Fruit fly (Drosophila melanogaster) whole organism, embryonic: ENCODE results near the gene CG10317.

ENCODE experiments used
- Asciz ChIP-seq: fragments of 200-800 bp; sonication (Bioruptor generic); optimal IDR thresholded peaks from 2 replicates; lab custom pipeline; 2017; ENCODE audit warnings: missing biosample characterization, mild to moderate bottlenecking, missing genetic modification characterization, missing genetic modification reagents
- Awh ChIP-seq: fragments of 200-800 bp; sonication (Bioruptor generic); IDR thresholded peaks from 2 replicates; pipeline ENCODE4, ENCODE4 v1.3.6; 2022; ENCODE audit warnings: missing biosample characterization, missing genetic modification characterization
- Blimp-1 ChIP-seq: fragments of 200-800 bp; sonication (Bioruptor generic); optimal IDR thresholded peaks from 3 replicates; lab custom pipeline; 2018; ENCODE audit warnings: missing biosample characterization, missing genetic modification characterization, mild to moderate bottlenecking, moderate library complexity, missing genetic modification reagents
- CG10654 ChIP-seq: fragments of 200-800 bp; sonication (Bioruptor generic); optimal IDR thresholded peaks from 2 replicates; lab custom pipeline; 2016; ENCODE audit warnings: missing biosample characterization, missing genetic modification characterization
- CG10959 ChIP-seq: fragments of 200-800 bp; sonication (Bioruptor generic); IDR thresholded peaks from 2 replicates; pipeline ENCODE4 v1.3.6; 2022; ENCODE audit warnings: missing biosample characterization, missing genetic modification characterization
- CG12104 ChIP-seq: fragments of 200-800 bp; sonication (Bioruptor generic); optimal IDR thresholded peaks from 3 replicates; lab custom pipeline; 2016; ENCODE audit warnings: missing biosample characterization, missing genetic modification characterization
- CG12659 ChIP-seq: fragments of 200-800 bp; sonication (Bioruptor generic); optimal IDR thresholded peaks from 3 replicates; lab custom pipeline; 2017; ENCODE audit warnings: mild to moderate bottlenecking, missing biosample characterization, missing genetic modification reagents, missing genetic modification characterization
- CG13287 ChIP-seq: fragments of 200-800 bp; sonication (Bioruptor generic); IDR thresholded peaks from 2 replicates; pipeline ENCODE4 v1.3.6; 2022; ENCODE audit warnings: missing biosample characterization, missing genetic modification characterization; ENCODE audit not compliant: partially characterized antibody
- CG13624 ChIP-seq: fragments of 200-800 bp; sonication (Bioruptor generic); optimal IDR thresholded peaks from 2 replicates; lab custom pipeline; 2016; ENCODE audit warnings: missing biosample characterization, missing genetic modification characterization
- CG13775 ChIP-seq: fragments of 200-800 bp; sonication (Bioruptor generic); optimal IDR thresholded peaks from 3 replicates; lab custom pipeline; 2017; ENCODE audit warnings: missing biosample characterization, mild to moderate bottlenecking, missing genetic modification characterization
- CG1647 ChIP-seq: fragments of 200-800 bp; sonication (Bioruptor generic); optimal IDR thresholded peaks from 3 replicates; lab custom pipeline; 2016; ENCODE audit warnings: missing biosample characterization, missing genetic modification characterization
- CG17612 ChIP-seq: fragments of 200-800 bp; sonication (Bioruptor generic); IDR thresholded peaks from 2 replicates; pipeline ENCODE4 v1.3.6; 2022; ENCODE audit warnings: missing biosample characterization, missing genetic modification characterization
- CG17802 ChIP-seq: fragments of 200-800 bp; sonication (Bioruptor generic); optimal IDR thresholded peaks from 2 replicates; lab custom pipeline; 2018; ENCODE audit warnings: missing biosample characterization, mild to moderate bottlenecking, missing genetic modification characterization, moderate library complexity
- CG17829 ChIP-seq: fragments of 200-800 bp; optimal IDR thresholded peaks from 2 replicates; lab custom pipeline; 2019; ENCODE audit warnings: missing biosample characterization, mild to moderate bottlenecking, missing genetic modification characterization, moderate library complexity
- CG17912 ChIP-seq: fragments of 200-800 bp; sonication (Bioruptor generic); optimal IDR thresholded peaks from 2 replicates; lab custom pipeline; 2018; ENCODE audit warnings: missing biosample characterization, mild to moderate bottlenecking, missing genetic modification characterization
- CG1792 ChIP-seq: fragments of 200-800 bp; sonication (Bioruptor generic); optimal IDR thresholded peaks from 2 replicates; lab custom pipeline; 2016; ENCODE audit warnings: missing biosample characterization, missing genetic modification characterization
- CG30020 ChIP-seq: fragments of 200-800 bp; optimal IDR thresholded peaks from 2 replicates; lab custom pipeline; 2019; ENCODE audit warnings: missing biosample characterization, mild to moderate bottlenecking, missing genetic modification characterization, moderate library complexity
- CG30403 ChIP-seq: fragments of 200-800 bp; sonication (Bioruptor generic); optimal IDR thresholded peaks from 3 replicates; lab custom pipeline; 2016; ENCODE audit warnings: missing biosample characterization, missing genetic modification characterization
- CG3065 ChIP-seq: fragments of 200-800 bp; sonication (Bioruptor generic); optimal IDR thresholded peaks from 2 replicates; lab custom pipeline; 2016; ENCODE audit warnings: missing biosample characterization, missing genetic modification characterization
- CG31441 ChIP-seq: fragments of 200-800 bp; sonication (Bioruptor generic); IDR thresholded peaks from 2 replicates; pipeline ENCODE4 v1.3.6; 2022; ENCODE audit warnings: missing biosample characterization, missing genetic modification characterization
- CG3163 ChIP-seq: fragments of 200-800 bp; sonication (Bioruptor generic); optimal IDR thresholded peaks from 3 replicates; lab custom pipeline; 2016; ENCODE audit warnings: missing biosample characterization, missing genetic modification characterization
- CG32532 ChIP-seq: fragments of 200-800 bp; sonication (Bioruptor generic); IDR thresholded peaks from 2 replicates; pipeline ENCODE4 v1.3.6; 2022; ENCODE audit warnings: missing biosample characterization, missing genetic modification characterization
- CG3407 ChIP-seq: fragments of 200-800 bp; sonication (Bioruptor generic); optimal IDR thresholded peaks from 2 replicates; lab custom pipeline; 2018; ENCODE audit warnings: missing biosample characterization, mild to moderate bottlenecking, missing genetic modification characterization
- CG4707 ChIP-seq: fragments of 200-800 bp; sonication (Bioruptor generic); optimal IDR thresholded peaks from 2 replicates; lab custom pipeline; 2018; ENCODE audit warnings: missing biosample characterization, mild to moderate bottlenecking, missing genetic modification characterization, moderate library complexity
- CG5953 ChIP-seq: fragments of 200-800 bp; sonication (Bioruptor generic); IDR thresholded peaks from 2 replicates; pipeline ENCODE4 v1.3.6; 2022; ENCODE audit warnings: missing biosample characterization, missing genetic modification characterization
- D19A ChIP-seq: fragments of 200-800 bp; optimal IDR thresholded peaks from 3 replicates; lab custom pipeline; 2019; ENCODE audit warnings: missing biosample characterization, mild to moderate bottlenecking, missing genetic modification characterization, moderate library complexity
- HLHmδ ChIP-seq: fragments of 200-800 bp; sonication (Bioruptor generic); optimal IDR thresholded peaks from 2 replicates; lab custom pipeline; 2018; ENCODE audit warnings: missing biosample characterization, mild to moderate bottlenecking, missing genetic modification characterization, moderate library complexity
- Hmr ChIP-seq: fragments of 200-800 bp; sonication (Bioruptor generic); optimal IDR thresholded peaks from 3 replicates; lab custom pipeline; 2017; ENCODE audit warnings: mild to moderate bottlenecking, missing biosample characterization, missing genetic modification reagents, missing genetic modification characterization
- Hr39 ChIP-seq: fragments of >200 bp; optimal IDR thresholded peaks from 2 replicates; lab custom pipeline; 2017
- NK7.1 ChIP-seq: fragments of 200-800 bp; sonication (Bioruptor generic); optimal IDR thresholded peaks from 3 replicates; lab custom pipeline; 2016; ENCODE audit warnings: missing biosample characterization, missing genetic modification characterization
- Ravus ChIP-seq: fragments of 200-800 bp; sonication (Bioruptor generic); IDR thresholded peaks from 2 replicates; pipeline ENCODE4 v1.3.6; 2022; ENCODE audit warnings: missing biosample characterization, missing genetic modification characterization
- Spps ChIP-seq: fragments of 200-800 bp; sonication (Bioruptor generic); optimal IDR thresholded peaks from 2 replicates; lab custom pipeline; 2018; ENCODE audit warnings: missing biosample characterization, mild to moderate bottlenecking, missing genetic modification characterization
- Usf ChIP-seq: fragments of 200-800 bp; sonication (Bioruptor generic); optimal IDR thresholded peaks from 2 replicates; lab custom pipeline; 2017; ENCODE audit warnings: missing genotype, missing biosample characterization, missing genetic modification characterization
- aop ChIP-seq: fragments of 200-800 bp; sonication (Bioruptor generic); IDR thresholded peaks from 2 replicates; pipeline ENCODE4 v1.3.6; 2022; ENCODE audit warnings: missing biosample characterization, missing genetic modification characterization
- bab2 ChIP-seq: fragments of 200-800 bp; sonication (Bioruptor generic); optimal IDR thresholded peaks from 2 replicates; lab custom pipeline; 2016; ENCODE audit warnings: missing biosample characterization, missing genetic modification characterization
- br ChIP-seq: fragments of >200 bp; optimal IDR thresholded peaks from 2 replicates; lab custom pipeline; 2017
- crol ChIP-seq: fragments of 200-800 bp; sonication (Bioruptor generic); IDR thresholded peaks from 2 replicates; pipeline ENCODE4 v1.3.6; 2022; ENCODE audit warnings: missing biosample characterization, missing genetic modification characterization
- da ChIP-seq: fragments of 200-800 bp; sonication (Bioruptor generic); optimal IDR thresholded peaks from 2 replicates; lab custom pipeline; 2016; ENCODE audit warnings: missing biosample characterization, missing genetic modification characterization
- dimm ChIP-seq: fragments of 200-800 bp; sonication (Bioruptor generic); IDR thresholded peaks from 2 replicates; pipeline ENCODE4 v1.3.6; 2022; ENCODE audit warnings: missing biosample characterization, missing genetic modification characterization
- dmrt11E ChIP-seq: fragments of 200-800 bp; sonication (Bioruptor generic); optimal IDR thresholded peaks from 3 replicates; lab custom pipeline; 2018; ENCODE audit warnings: missing biosample characterization, mild to moderate bottlenecking, missing genetic modification characterization, moderate library complexity
- fd3F ChIP-seq: fragments of 200-800 bp; sonication (Bioruptor generic); optimal IDR thresholded peaks from 2 replicates; lab custom pipeline; 2018; ENCODE audit warnings: missing biosample characterization, mild to moderate bottlenecking, missing genetic modification characterization, moderate library complexity
- hb ChIP-seq: fragments of 200-800 bp; sonication (Bioruptor generic); IDR thresholded peaks from 3 replicates; pipeline ENCODE4 v1.3.6; 2022; ENCODE audit warnings: missing biosample characterization, missing genetic modification characterization; ENCODE audit not compliant: partially characterized antibody
- lab ChIP-seq: fragments of 200-800 bp; sonication (Bioruptor generic); optimal IDR thresholded peaks from 3 replicates; lab custom pipeline; 2017; ENCODE audit warnings: missing biosample characterization, missing genetic modification characterization, mild to moderate bottlenecking, moderate library complexity, missing genetic modification reagents
- pzg ChIP-seq: fragments of 200-800 bp; sonication (Bioruptor generic); optimal IDR thresholded peaks from 3 replicates; lab custom pipeline; 2018; ENCODE audit warnings: missing biosample characterization, mild to moderate bottlenecking, missing genetic modification characterization, moderate library complexity
- ro ChIP-seq: fragments of 200-800 bp; sonication (Bioruptor generic); IDR thresholded peaks from 2 replicates; pipeline ENCODE4 v1.3.6; 2022; ENCODE audit warnings: missing biosample characterization, missing genetic modification characterization
- sd ChIP-seq: fragments of 200-800 bp; sonication (Bioruptor generic); optimal IDR thresholded peaks from 3 replicates; lab custom pipeline; 2018; ENCODE audit warnings: missing biosample characterization, mild to moderate bottlenecking, missing genetic modification characterization, moderate library complexity
- sisA ChIP-seq: fragments of 200-800 bp; sonication (Bioruptor generic); IDR thresholded peaks from 2 replicates; pipeline ENCODE4 v1.3.6; 2022; ENCODE audit warnings: missing biosample characterization, missing genetic modification characterization
- so ChIP-seq: fragments of 200-800 bp; sonication (Bioruptor generic); IDR thresholded peaks from 3 replicates; pipeline ENCODE4 v1.3.6; 2022; ENCODE audit warnings: missing biosample characterization, missing genetic modification characterization
- ssp ChIP-seq: fragments of 200-800 bp; sonication (Bioruptor generic); IDR thresholded peaks from 2 replicates; pipeline ENCODE4 v1.3.6; 2022; ENCODE audit warnings: missing biosample characterization, missing genetic modification characterization
- sug ChIP-seq: fragments of 200-800 bp; optimal IDR thresholded peaks from 2 replicates; lab custom pipeline; 2019; ENCODE audit warnings: missing biosample characterization, mild to moderate bottlenecking, missing genetic modification characterization, moderate library complexity
- vfl ChIP-seq: fragments of 200-800 bp; sonication (Bioruptor generic); optimal IDR thresholded peaks from 2 replicates; lab custom pipeline; 2016; ENCODE audit warnings: missing biosample characterization, missing genetic modification characterization
- zf30C ChIP-seq: fragments of 200-800 bp; sonication (Bioruptor generic); optimal IDR thresholded peaks from 3 replicates; lab custom pipeline; 2018; ENCODE audit warnings: missing biosample characterization, mild to moderate bottlenecking, missing genetic modification characterization

The CG10317 gene

dm6 chr3R:16360008-16360407 lies 10.3 kb downstream of the CG10317 start, which contains the start of gene CG42446:
TSS of gene CG42446 (minus strand) at chr3R:16360108.
- no peak for TF ChIP-seq crol (GFP tag; lab: Robert Waterston, UW)
- no peak for TF ChIP-seq Blimp-1 (GFP tag; lab: Kevin White, UChicago)
- TF ChIP-seq Usf: no peak
- no peak for TF ChIP-seq Hmr
- TF ChIP-seq ssp (GFP tag; lab: Robert Waterston, UW): no peak
- no peak for TF ChIP-seq CG10654
- TF ChIP-seq CG30403 (GFP tag; lab: Kevin White, UChicago): no peak
- no peak for TF ChIP-seq CG13624 (GFP tag; lab: Kevin White, UChicago)
- TF ChIP-seq aop (GFP tag; lab: Robert Waterston, UW): no peak
- no peak for TF ChIP-seq Hr39 (lab: Kevin White, UChicago)
- no peak for TF ChIP-seq CG13287
- TF ChIP-seq CG12104: no peak
- TF ChIP-seq vfl: no peak
- TF ChIP-seq fd3F (GFP tag; lab: Kevin White, UChicago): no peak
- TF ChIP-seq CG3163 (GFP tag; lab: Kevin White, UChicago): no peak

- TF ChIP-seq sug (no peak), so (no peak), br (lab: Kevin White, UChicago) (no peak), CG3407 (no peak), sd (tag; lab: Kevin White, UChicago) (no peak), CG13775 (GFP tag; lab: Kevin White, UChicago) (no peak), Spps (no peak), CG3065 (no peak), CG4707 (no peak), CG31441 (GFP tag; lab: Robert Waterston, UW) (no peak), CG17802 (tag; lab: Kevin White, UChicago) (no peak), Blimp-1 (GFP tag; lab: Kevin White, UChicago) (no peak), CG10959 (GFP tag; lab: Robert Waterston, UW) (no peak), Asciz (GFP tag; lab: Kevin White, UChicago) (no peak), dmrt11E (tag; lab: Kevin White, UChicago) (no peak), dimm (GFP tag; lab: Robert Waterston, UW) (no peak), CG1792 (GFP tag; lab: Kevin White, UChicago) (no peak), sisA (GFP tag; lab: Robert Waterston, UW) (no peak), CG17912 (GFP tag; lab: Kevin White, UChicago) (no peak), zf30C (GFP tag; lab: Kevin White, UChicago) (peak; percentile 3), da (GFP tag; lab: Kevin White, UChicago) (no peak), NK7.1 (GFP tag; lab: Kevin White, UChicago) (no peak), HLHmδ (no peak), CG32532 (no peak; the same call in 1 of the 2 replicates), CG1647 (GFP tag; lab: Kevin White, UChicago) (no peak), CG12659 (peak; percentile 78), hb (GFP tag; lab: Robert Waterston, UW) (no peak), bab2 (GFP tag; lab: Kevin White, UChicago) (no peak), pzg (GFP tag; lab: Kevin White, UChicago) (peak; percentile 95), CG17829 (peak; percentile 44), Awh (GFP tag; lab: Robert Waterston, UW) (no peak), lab (GFP tag; lab: Kevin White, UChicago) (no peak), CG30020 (tag; lab: Kevin White, UChicago) (peak; percentile 50), CG5953 (no peak), CG10654 (no peak), CG17612 (GFP tag; lab: Robert Waterston, UW) (no peak), D19A (peak; percentile 36), Ravus (GFP tag; lab: Robert Waterston, UW) (no peak), ro (GFP tag; lab: Robert Waterston, UW) (no peak)
These were observed 11.2 kb downstream of the CG10317 start, which contains the start of gene CG17931 for dm6 chr3R:16359098-16359497. TSS of gene CG17931 (minus strand) at chr3R:16359466.
